Fruit fly (Drosophila melanogaster): ENCODE results near the gene bou.

Gene bou

DNA sequence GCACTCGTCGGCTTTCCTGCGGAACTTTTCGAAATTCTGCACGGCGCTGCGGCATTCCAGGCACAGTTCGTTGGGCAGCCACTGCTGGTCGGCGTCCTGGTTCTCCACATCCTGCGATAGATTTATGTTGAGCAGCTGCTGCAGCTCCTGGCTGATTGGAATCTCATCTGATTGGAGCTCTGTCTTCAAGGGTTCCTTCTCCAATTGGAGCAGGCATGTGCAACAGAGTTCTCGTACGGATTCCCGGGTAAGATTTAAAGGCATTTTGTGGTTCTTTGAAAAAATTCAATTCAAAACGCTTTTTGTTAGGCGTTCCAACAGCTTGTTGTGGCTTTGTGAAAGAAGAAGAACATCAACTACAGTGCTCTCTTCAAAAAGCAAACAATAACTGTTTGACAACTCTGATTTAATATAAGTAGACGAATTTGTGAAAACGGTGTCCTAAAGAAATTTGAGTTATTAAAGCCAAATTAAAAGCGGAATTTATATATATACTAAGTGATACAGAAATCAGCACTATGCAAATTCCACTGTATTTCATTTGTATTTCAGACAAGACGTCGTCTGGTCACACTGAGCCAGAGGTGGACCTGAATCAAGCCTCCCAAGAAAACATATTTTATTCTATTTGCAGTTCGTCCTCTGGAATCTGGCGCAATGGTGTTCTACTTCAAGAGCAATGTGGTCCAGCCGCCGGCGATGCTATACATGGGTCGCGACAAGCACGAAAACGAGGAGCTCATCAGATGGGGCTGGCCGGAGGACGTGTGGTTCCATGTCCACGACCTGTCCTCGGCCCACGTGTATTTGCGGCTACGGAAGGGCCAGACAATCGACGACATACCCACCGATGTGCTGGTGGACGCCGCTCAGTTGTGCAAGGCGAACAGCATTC lies 27.3 kb downstream of the bou start, which contains the start of the genes CG3032 and CG4593 (continued):
- TF ChIP-seq CG8359 (GFP tag; optimal IDR thresholded peaks at IDR 0.05; ENCODE audit: borderline replicate concordance) (no peak), amos (GFP tag; IDR thresholded peaks at IDR 0.05; ENCODE audit: partially characterized antibody) (no peak), CG7786 (GFP tag; optimal IDR thresholded peaks at IDR 0.05) (peak; percentile 72), Dip3 (GFP tag; optimal IDR thresholded peaks at IDR 0.05) (peak; percentile 86), yki (optimal IDR thresholded peaks at IDR 0.05) (no peak), trem (tag; optimal IDR thresholded peaks at IDR 0.05) (peak; percentile 68), CG1792 (GFP tag; optimal IDR thresholded peaks at IDR 0.05) (peak; percentile 23), CG9609 (GFP tag; optimal IDR thresholded peaks at IDR 0.05) (peak; percentile 74), Xrp1 (GFP tag; IDR thresholded peaks at IDR 0.05) (peak; percentile 87), TFAM (GFP tag; optimal IDR thresholded peaks at IDR 0.05) (no peak), CG17186 (GFP tag; optimal IDR thresholded peaks at IDR 0.05) (peak; percentile 49), CG1024 (GFP tag; IDR thresholded peaks at IDR 0.05) (peak; percentile 64), dan (GFP tag; IDR thresholded peaks at IDR 0.05) (peak; percentile 48; the same call in 1 of the 2 replicates), fru (optimal IDR thresholded peaks at IDR 0.05) (no peak), slbo (GFP tag; IDR thresholded peaks at IDR 0.05) (peak; percentile 96), Neu2 (GFP tag; optimal IDR thresholded peaks at IDR 0.05; ENCODE audit: borderline replicate concordance) (no peak), ase (GFP tag; IDR thresholded peaks at IDR 0.05) (peak; percentile 86), ac (GFP tag; optimal IDR thresholded peaks at IDR 0.05) (no peak), CG14860 (GFP tag; IDR thresholded peaks at IDR 0.05; ENCODE audit: partially characterized antibody) (no peak), Gug (GFP tag; IDR thresholded peaks at IDR 0.05) (peak; percentile 89), CG8290 (GFP tag; optimal IDR thresholded peaks at IDR 0.05) (peak; percentile 41), CG8290 (tag; optimal IDR thresholded peaks at IDR 0.05) (peak in 1 of 2 experiments; percentile 82), inv (GFP tag; IDR thresholded peaks at IDR 0.05; ENCODE audit: partially characterized antibody) (no peak), CG9876 (GFP tag; optimal IDR thresholded peaks at IDR 0.05) (no peak), Deaf1 (tag; optimal IDR thresholded peaks at IDR 0.05) (peak; percentile 45), scrt (GFP tag; optimal IDR thresholded peaks at IDR 0.05) (peak; percentile 68), abd-A (tag; optimal IDR thresholded peaks at IDR 0.05) (no peak), dati (GFP tag; IDR thresholded peaks at IDR 0.05) (peak; percentile 79), Hand (GFP tag; optimal IDR thresholded peaks at IDR 0.05) (peak; percentile 40), Stat92E (GFP tag; optimal IDR thresholded peaks at IDR 0.05) (peak in 1 of 3 experiments; percentile 32), CG14014 (GFP tag; IDR thresholded peaks at IDR 0.05) (peak; percentile 89), Abd-B (GFP tag; optimal IDR thresholded peaks at IDR 0.05) (peak; percentile 75), CG10209 (GFP tag; optimal IDR thresholded peaks at IDR 0.05) (peak; percentile 74), CG4424 (GFP tag; optimal IDR thresholded peaks at IDR 0.05) (peak; percentile 66), Antp (GFP tag; optimal IDR thresholded peaks at IDR 0.05) (peak; percentile 69), dm (GFP tag; optimal IDR thresholded peaks at IDR 0.05) (no peak), CG4617 (GFP tag; optimal IDR thresholded peaks at IDR 0.05; ENCODE audit: borderline replicate concordance) (peak; percentile 86), gsb-n (tag; optimal IDR thresholded peaks at IDR 0.05) (peak; percentile 60), Kr (GFP tag; optimal IDR thresholded peaks at IDR 0.05) (no peak), croc (GFP tag; conservative IDR thresholded peaks at IDR 0.05) (peak; percentile 61), Spps (tag; optimal IDR thresholded peaks at IDR 0.05) (peak; percentile 17), ind (GFP tag; optimal IDR thresholded peaks at IDR 0.05) (peak; percentile 87), CkIIα-i1 (GFP tag; IDR thresholded peaks at IDR 0.05) (no peak), Fer1 (GFP tag; optimal IDR thresholded peaks at IDR 0.05) (peak; percentile 65), sisA (GFP tag; IDR thresholded peaks at IDR 0.05) (peak; percentile 86), CG1832 (GFP tag; optimal IDR thresholded peaks at IDR 0.05) (no peak), H2.0 (GFP tag; IDR thresholded peaks at IDR 0.05) (peak; percentile 86), CG31365 (tag; optimal IDR thresholded peaks at IDR 0.05) (peak; percentile 29), zfh1 (GFP tag; IDR thresholded peaks at IDR 0.05) (peak; percentile 88)
